Worm (Caenorhabditis elegans) whole organism, L3 larva: ENCODE measurements around the gene ceh-19.

ENCODE experiments used
- R02D3.7 ChIP-seq: fragments of 150-350 bp; optimal IDR thresholded peaks from 2 replicates; lab custom pipeline; 2014; ENCODE audit warnings: missing biosample characterization, missing genetic modification characterization
- ZK546.5 ChIP-seq: sonication (generic microtip); optimal IDR thresholded peaks from 2 replicates; lab custom pipeline; 2017; ENCODE audit warnings: missing biosample characterization, missing genetic modification characterization
- aly-2 ChIP-seq: fragments of 150-350 bp; optimal IDR thresholded peaks from 2 replicates; lab custom pipeline; 2014; ENCODE audit warnings: missing biosample characterization, missing genetic modification characterization
- ama-1 ChIP-seq: fragments of 150-350 bp; optimal IDR thresholded peaks from 2 replicates; lab custom pipeline; 2018
- ceh-28 ChIP-seq: fragments of 150-350 bp; optimal IDR thresholded peaks from 2 replicates; lab custom pipeline; 2014; ENCODE audit warnings: missing biosample characterization, missing genetic modification reagents, missing genetic modification characterization
- ceh-82 ChIP-seq: fragments of 150-350 bp; optimal IDR thresholded peaks from 2 replicates; lab custom pipeline; 2014; ENCODE audit warnings: missing biosample characterization, missing genetic modification characterization
- daf-12 ChIP-seq: fragments of 150-350 bp; optimal IDR thresholded peaks from 2 replicates; lab custom pipeline; 2014; ENCODE audit warnings: missing biosample characterization, missing genetic modification reagents, missing genetic modification characterization
- egl-27 ChIP-seq: sonication (generic microtip); optimal IDR thresholded peaks from 4 replicates; lab custom pipeline; 2017; ENCODE audit warnings: missing biosample characterization, missing genetic modification reagents, missing genetic modification characterization
- egl-5 ChIP-seq: fragments of 150-350 bp; optimal IDR thresholded peaks from 2 replicates; lab custom pipeline; 2017; ENCODE audit warnings: missing biosample characterization, missing genetic modification reagents, missing genetic modification characterization, inconsistent platforms
- elt-3 ChIP-seq, 3 experiments: fragments of 150-350 bp in 1 of 3; sonication (generic microtip) in 2 of 3; optimal IDR thresholded peaks; 2 replicates in 2 of 3; 4 replicates in 1 of 3; lab custom pipeline; 2014 to 2017; ENCODE audit warnings: missing biosample characterization in 3 of 3, missing genetic modification characterization in 3 of 3
- eor-1 ChIP-seq, 2 experiments: fragments of 150-350 bp; optimal IDR thresholded peaks; 2 replicates each; lab custom pipeline; 2014 to 2018; ENCODE audit warnings: missing biosample characterization in 2 of 2, missing genetic modification characterization in 2 of 2
- fkh-10 ChIP-seq: sonication (generic microtip); optimal IDR thresholded peaks from 2 replicates; lab custom pipeline; 2017; ENCODE audit warnings: missing biosample characterization, missing genetic modification reagents, missing genetic modification characterization
- fkh-2 ChIP-seq: fragments of 150-350 bp; optimal IDR thresholded peaks from 2 replicates; lab custom pipeline; 2014; ENCODE audit warnings: missing biosample characterization, missing genetic modification reagents, missing genetic modification characterization
- hmg-11 ChIP-seq: sonication (generic microtip); optimal IDR thresholded peaks from 2 replicates; lab custom pipeline; 2016; ENCODE audit warnings: missing genetic modification characterization, missing compliant biosample characterization
- jun-1 ChIP-seq: fragments of 150-350 bp; optimal IDR thresholded peaks from 2 replicates; lab custom pipeline; 2014; ENCODE audit warnings: missing biosample characterization, missing genetic modification reagents, missing genetic modification characterization
- lin-15B ChIP-seq: fragments of 150-350 bp; optimal IDR thresholded peaks from 2 replicates; lab custom pipeline; 2014; ENCODE audit warnings: missing biosample characterization, missing genetic modification characterization
- lin-39 ChIP-seq: fragments of 150-350 bp; optimal IDR thresholded peaks from 2 replicates; lab custom pipeline; 2018; ENCODE audit warnings: missing biosample characterization, missing genetic modification reagents, missing genetic modification characterization
- lsy-12 ChIP-seq: sonication (generic microtip); optimal IDR thresholded peaks from 2 replicates; lab custom pipeline; 2016; ENCODE audit warnings: mild to moderate bottlenecking, missing genetic modification characterization, missing compliant biosample characterization
- mdl-1 ChIP-seq: fragments of 150-350 bp; optimal IDR thresholded peaks from 2 replicates; lab custom pipeline; 2014; ENCODE audit warnings: missing biosample characterization, missing genetic modification characterization
- mml-1 ChIP-seq: fragments of 150-350 bp; sonication (generic microtip); optimal IDR thresholded peaks from 3 replicates; lab custom pipeline; 2014; ENCODE audit warnings: missing biosample characterization, missing genetic modification characterization
- nfya-1 ChIP-seq: sonication (generic microtip); optimal IDR thresholded peaks from 2 replicates; lab custom pipeline; 2017; ENCODE audit warnings: missing genetic modification characterization, mild to moderate bottlenecking, missing compliant biosample characterization, antibody characterized with exemption, moderate library complexity; ENCODE audit not compliant: insufficient read depth
- nhr-11 ChIP-seq: fragments of 150-350 bp; optimal IDR thresholded peaks from 2 replicates; lab custom pipeline; 2014; ENCODE audit warnings: missing biosample characterization, missing genetic modification characterization
- nhr-12 ChIP-seq: fragments of 150-350 bp; optimal IDR thresholded peaks from 2 replicates; lab custom pipeline; 2014; ENCODE audit warnings: missing biosample characterization, missing genetic modification characterization
- nhr-23 ChIP-seq: fragments of 150-350 bp; optimal IDR thresholded peaks from 2 replicates; lab custom pipeline; 2014; ENCODE audit warnings: missing biosample characterization, missing genetic modification reagents, missing genetic modification characterization
- nhr-237 ChIP-seq: fragments of 150-350 bp; optimal IDR thresholded peaks from 2 replicates; lab custom pipeline; 2014; ENCODE audit warnings: missing biosample characterization, missing genetic modification characterization
- nhr-25 ChIP-seq: sonication (generic microtip); optimal IDR thresholded peaks from 2 replicates; lab custom pipeline; 2017; ENCODE audit warnings: missing biosample characterization, missing genetic modification characterization
- nhr-28 ChIP-seq: fragments of 150-350 bp; optimal IDR thresholded peaks from 2 replicates; lab custom pipeline; 2014; ENCODE audit warnings: missing biosample characterization, missing genetic modification characterization
- nhr-67 ChIP-seq: fragments of 150-350 bp; optimal IDR thresholded peaks from 2 replicates; lab custom pipeline; 2014; ENCODE audit warnings: missing biosample characterization, missing genetic modification characterization
- nhr-76 ChIP-seq: fragments of 150-350 bp; sonication (generic microtip); optimal IDR thresholded peaks from 5 replicates; lab custom pipeline; 2014; ENCODE audit warnings: missing biosample characterization, missing genetic modification characterization
- nhr-77 ChIP-seq: fragments of 150-350 bp; optimal IDR thresholded peaks from 2 replicates; lab custom pipeline; 2014; ENCODE audit warnings: missing biosample characterization, missing genetic modification characterization
- pha-4 ChIP-seq: fragments of 150-350 bp; optimal IDR thresholded peaks from 2 replicates; lab custom pipeline; 2014; ENCODE audit warnings: missing biosample characterization, missing genetic modification reagents, missing genetic modification characterization
- pqm-1 ChIP-seq: fragments of 150-350 bp; optimal IDR thresholded peaks from 2 replicates; lab custom pipeline; 2017; ENCODE audit warnings: missing biosample characterization, missing genetic modification characterization, inconsistent platforms
- sea-2 ChIP-seq: fragments of 150-350 bp; sonication (generic microtip); optimal IDR thresholded peaks from 4 replicates; lab custom pipeline; 2014; ENCODE audit warnings: missing biosample characterization, missing genetic modification reagents, missing genetic modification characterization
- skn-1 ChIP-seq: fragments of 150-350 bp; optimal IDR thresholded peaks from 2 replicates; lab custom pipeline; 2014; ENCODE audit warnings: missing biosample characterization, missing genetic modification characterization
- snpc-4 ChIP-seq: fragments of 150-350 bp; optimal IDR thresholded peaks from 2 replicates; lab custom pipeline; 2014; ENCODE audit warnings: missing biosample characterization, missing genetic modification characterization
- tbx-2 ChIP-seq: sonication (generic microtip); optimal IDR thresholded peaks from 2 replicates; lab custom pipeline; 2016; ENCODE audit warnings: mild to moderate bottlenecking, missing genetic modification characterization, missing compliant biosample characterization
- unc-39 ChIP-seq: sonication (generic microtip); optimal IDR thresholded peaks from 4 replicates; lab custom pipeline; 2017; ENCODE audit warnings: missing biosample characterization, missing genetic modification characterization
- unc-62 ChIP-seq: fragments of 150-350 bp; sonication (generic microtip); optimal IDR thresholded peaks from 4 replicates; lab custom pipeline; 2014; ENCODE audit warnings: missing biosample characterization, missing genetic modification reagents, missing genetic modification characterization
- ztf-11 ChIP-seq: fragments of 150-350 bp; optimal IDR thresholded peaks from 2 replicates; lab custom pipeline; 2014; ENCODE audit warnings: missing biosample characterization, missing genetic modification characterization
- ztf-4 ChIP-seq: fragments of 150-350 bp; optimal IDR thresholded peaks from 2 replicates; lab custom pipeline; 2014; ENCODE audit warnings: missing biosample characterization, missing genetic modification characterization

The ceh-19 gene

ce11 chrIV:7933733-7934132, 22.0 kb downstream of the ceh-19 start, which contains the start of gene bbs-2:
Gene bbs-2 (plus strand): TSS chrIV:7934033.
- no peak for TF ChIP-seq nhr-76

- TF ChIP-seq elt-3 (tag; optimal IDR thresholded peaks at IDR 0.05; lab: Kevin White, UChicago) (no peak), fkh-10 (no peak), fkh-2 (tag; lab: Kevin White, UChicago) (no peak), nhr-67 (no peak), nhr-25 (tag; lab: Kevin White, UChicago) (no peak), ceh-82 (tag; lab: Kevin White, UChicago) (no peak), mml-1 (tag; lab: Kevin White, UChicago) (no peak), skn-1 (tag; lab: Kevin White, UChicago) (no peak), pha-4 (no peak)
Measured at ce11 chrIV:7931873-7932272, 23.9 kb downstream of the ceh-19 start.

- no peak for TF ChIP-seq nhr-237
- no peak for TF ChIP-seq jun-1
- no peak for TF ChIP-seq lin-39 (tag; lab: Kevin White, UChicago)
- no peak for TF ChIP-seq skn-1 (tag; lab: Kevin White, UChicago)
- no peak for TF ChIP-seq eor-1 (tag; optimal IDR thresholded peaks at IDR 0.05; lab: Kevin White, UChicago)
- TF ChIP-seq ceh-28 (tag; lab: Kevin White, UChicago) = no peak
Measured at ce11 chrIV:7927852-7928251, 27.9 kb downstream of the ceh-19 start, which contains the start of gene gcy-8. Gene gcy-8 (plus strand): TSS chrIV:7928152.

- TF ChIP-seq jun-1 (no peak), eor-1 (tag; optimal IDR thresholded peaks at IDR 0.05; lab: Kevin White, UChicago) (no peak), R02D3.7 (no peak), nhr-23 (no peak), nfya-1 (tag; lab: Kevin White, UChicago) (no peak), ztf-11 (no peak), fkh-10 (no peak), ceh-28 (tag; lab: Kevin White, UChicago) (no peak), lin-15B (tag; lab: Kevin White, UChicago) (no peak), nhr-28 (tag; lab: Kevin White, UChicago) (no peak), ztf-4 (no peak), nhr-12 (tag; lab: Kevin White, UChicago) (no peak), pqm-1 (tag; lab: Kevin White, UChicago) (no peak), egl-27 (tag; lab: Kevin White, UChicago) (no peak)
Measured at ce11 chrIV:7927218-7927617, 28.5 kb downstream of the ceh-19 start, which contains the start of gene C49H3.12. Gene C49H3.12 (minus strand): TSS chrIV:7927318.

- TF ChIP-seq nhr-12 (tag; lab: Kevin White, UChicago) (no peak), egl-5 (tag; lab: Kevin White, UChicago) (peak; percentile 58), R02D3.7 (no peak), pha-4 (no peak), nhr-25 (tag; lab: Kevin White, UChicago) (peak; percentile 21), nhr-23 (no peak), skn-1 (tag; lab: Kevin White, UChicago) (no peak), unc-39 (tag; lab: Kevin White, UChicago) (no peak), nfya-1 (tag; lab: Kevin White, UChicago) (no peak), nhr-76 (no peak), ztf-11 (no peak), unc-62 (GFP tag; lab: Kevin White, UChicago) (no peak), ztf-4 (no peak), lin-15B (tag; lab: Kevin White, UChicago) (peak; percentile 41)
Measured at ce11 chrIV:7926102-7926840, 29.5 kb downstream of the ceh-19 start, which contains the start of gene rps-2. Gene rps-2 (minus strand): TSS chrIV:7926391.

- no peak for TF ChIP-seq sea-2 (GFP tag; lab: Kevin White, UChicago)
- TF ChIP-seq ama-1 (lab: Kevin White, UChicago) = peak; percentile 46
- no peak for TF ChIP-seq ceh-82 (tag; lab: Kevin White, UChicago)
- no peak for TF ChIP-seq nhr-25 (tag; lab: Kevin White, UChicago)
- no peak for TF ChIP-seq nhr-11 (tag; lab: Kevin White, UChicago)
- TF ChIP-seq nhr-76 = no peak
- TF ChIP-seq nhr-12 (tag; lab: Kevin White, UChicago) = no peak
- TF ChIP-seq ZK546.5 (tag; lab: Kevin White, UChicago) = no peak
- peak; percentile 52 for TF ChIP-seq aly-2
- no peak for TF ChIP-seq tbx-2 (tag; lab: Kevin White, UChicago)
- TF ChIP-seq lsy-12 = no peak
- no peak for TF ChIP-seq hmg-11 (tag; lab: Kevin White, UChicago)
- TF ChIP-seq R02D3.7 = peak; percentile 3
- no peak for TF ChIP-seq snpc-4 (tag; lab: Kevin White, UChicago)
- no peak for TF ChIP-seq lin-39 (tag; lab: Kevin White, UChicago)
- peak; percentile 14 for TF ChIP-seq nhr-23
- TF ChIP-seq mdl-1 (tag; lab: Kevin White, UChicago) = no peak
- TF ChIP-seq daf-12 (tag; lab: Kevin White, UChicago) = no peak
- TF ChIP-seq nhr-77 (tag; lab: Kevin White, UChicago) = no peak
Measured at ce11 chrIV:7924975-7925828, 30.5 kb downstream of the ceh-19 start.
